Worm (Caenorhabditis elegans) whole organism, L3 larva: Measurements from ENCODE around the gene mel-11.

Source experiments
- skn-1 ChIP-seq: fragments of 150-350 bp; optimal IDR thresholded peaks from 2 replicates; lab custom pipeline; 2014; ENCODE audit warnings: missing biosample characterization, missing genetic modification characterization
- unc-62 ChIP-seq: fragments of 150-350 bp; sonication (generic microtip); optimal IDR thresholded peaks from 4 replicates; lab custom pipeline; 2014; ENCODE audit warnings: missing biosample characterization, missing genetic modification reagents, missing genetic modification characterization
- ztf-11 ChIP-seq: fragments of 150-350 bp; optimal IDR thresholded peaks from 2 replicates; lab custom pipeline; 2014; ENCODE audit warnings: missing biosample characterization, missing genetic modification characterization

DNA sequence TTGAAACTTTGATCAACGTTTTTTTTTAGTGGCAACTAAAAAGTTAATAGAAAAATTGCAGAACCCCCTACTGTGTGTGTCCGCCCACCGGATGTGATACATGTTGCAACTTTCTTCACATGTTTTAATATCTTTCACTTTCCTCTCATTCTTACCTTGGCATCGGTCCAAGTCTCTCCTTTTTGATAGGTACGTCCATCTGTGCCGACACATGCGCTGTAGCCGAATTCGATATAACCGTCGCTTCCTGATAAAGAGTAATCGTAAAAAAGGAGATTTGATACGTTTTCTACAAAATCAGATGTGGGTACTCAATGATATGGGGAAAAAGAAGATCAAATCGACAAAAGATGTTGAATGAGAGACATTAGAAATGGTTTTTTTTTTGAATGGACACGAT lies 13.2 kb upstream of the mel-11 start:
- TF ChIP-seq unc-62 (no peak), ztf-11 (no peak), skn-1 (tag; lab: Kevin White, UChicago) (no peak)
